Fruit fly (Drosophila melanogaster): ENCODE data around the gene CG11262.
A peak's percentile ranks its signal among the peaks of the same experiment; 100 is the strongest.

The CG11262 gene

DNA sequence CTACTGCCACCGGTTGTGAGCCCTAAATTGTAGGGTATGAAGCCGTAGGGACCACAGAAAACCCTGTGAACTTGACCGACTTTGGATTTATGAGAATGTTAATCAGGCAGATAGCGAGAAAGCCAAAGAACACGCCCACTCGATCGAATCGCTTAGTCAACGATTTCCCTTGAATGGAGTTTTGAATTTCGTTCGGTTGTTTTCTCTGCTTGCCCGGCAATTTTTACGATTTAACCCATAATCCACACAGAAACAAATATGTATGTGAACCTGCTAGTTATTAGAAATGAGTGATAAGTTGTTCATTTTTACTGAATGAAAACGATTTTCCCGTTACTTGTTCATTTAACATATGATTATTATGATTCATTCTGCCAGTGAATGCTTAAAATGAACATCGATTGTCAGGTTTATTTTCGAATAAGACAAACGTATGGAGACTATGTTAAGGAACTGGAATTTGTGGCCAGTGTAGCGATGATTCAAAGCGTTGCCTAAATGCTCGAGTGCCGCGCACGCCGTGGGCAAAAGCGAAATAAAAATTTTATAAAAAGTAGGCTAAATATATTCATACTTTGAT, 35.2 kb downstream of the CG11262 start (continued):
- TF ChIP-seq dpn (GFP tag; optimal IDR thresholded peaks at IDR 0.05), result peak in 1 of 2 experiments; percentile 2
- TF ChIP-seq Rx (GFP tag; IDR thresholded peaks at IDR 0.05), result no peak
- no peak for TF ChIP-seq CG11696 (GFP tag; IDR thresholded peaks at IDR 0.05)
- 0 out of 2 replicates have a peak, but pooled peaks have one; percentile 26 for TF ChIP-seq Oaz (GFP tag; IDR thresholded peaks at IDR 0.05)
- TF ChIP-seq Oli (tag; optimal IDR thresholded peaks at IDR 0.05), result peak; percentile 47
- no peak for TF ChIP-seq nau (GFP tag; optimal IDR thresholded peaks at IDR 0.05)
- TF ChIP-seq lmd (GFP tag; IDR thresholded peaks at IDR 0.05), result peak; percentile 31; the same call in 1 of the 2 replicates
- no peak for TF ChIP-seq fd102C (GFP tag; optimal IDR thresholded peaks at IDR 0.05)
- peak; percentile 20 for TF ChIP-seq sd (tag; optimal IDR thresholded peaks at IDR 0.05)
- no peak for TF ChIP-seq lola (GFP tag; optimal IDR thresholded peaks at IDR 0.05)
- TF ChIP-seq zfh2 (GFP tag; optimal IDR thresholded peaks at IDR 0.05), result no peak
- TF ChIP-seq Neu2 (GFP tag; optimal IDR thresholded peaks at IDR 0.05; ENCODE audit: borderline replicate concordance), result no peak
- TF ChIP-seq bcd (GFP tag; optimal IDR thresholded peaks at IDR 0.05), result no peak
- TF ChIP-seq Bdp1 (GFP tag; optimal IDR thresholded peaks at IDR 0.05), result no peak
- TF ChIP-seq so (GFP tag; IDR thresholded peaks at IDR 0.05), result 0 out of 3 replicates have a peak, but pooled peaks have one; percentile 17
- peak; percentile 0 for TF ChIP-seq ind (GFP tag; optimal IDR thresholded peaks at IDR 0.05)
- TF ChIP-seq Doc2 (GFP tag; IDR thresholded peaks at IDR 0.05), result no peak
- no peak for TF ChIP-seq vvl (GFP tag; IDR thresholded peaks at IDR 0.05)
- peak; percentile 1 for TF ChIP-seq Ssrp (tag; optimal IDR thresholded peaks at IDR 0.05)
- TF ChIP-seq Sox102F (GFP tag; optimal IDR thresholded peaks at IDR 0.05), result peak; percentile 56
- TF ChIP-seq CG31224 (GFP tag; IDR thresholded peaks at IDR 0.05), result peak; percentile 6; the same call in 1 of the 2 replicates
- TF ChIP-seq CG17359 (tag; optimal IDR thresholded peaks at IDR 0.05), result no peak
- TF ChIP-seq Rfx (GFP tag; IDR thresholded peaks at IDR 0.05), result peak; percentile 22; the same call in 1 of the 2 replicates
- TF ChIP-seq Optix (GFP tag; IDR thresholded peaks at IDR 0.05), result no peak
- no peak for TF ChIP-seq CG8765 (GFP tag; IDR thresholded peaks at IDR 0.05)
- TF ChIP-seq CoRest (tag; optimal IDR thresholded peaks at IDR 0.05), result peak; percentile 47
- no peak for TF ChIP-seq ham (GFP tag; IDR thresholded peaks at IDR 0.05)
- peak; percentile 11 for TF ChIP-seq az2 (GFP tag; optimal IDR thresholded peaks at IDR 0.05)
- peak in 1 of 2 experiments; percentile 43 for TF ChIP-seq bsh (GFP tag; optimal IDR thresholded peaks at IDR 0.05)
- no peak for TF ChIP-seq CG34422 (GFP tag; IDR thresholded peaks at IDR 0.05)
- TF ChIP-seq CG10431 (GFP tag; optimal IDR thresholded peaks at IDR 0.05), result no peak
- TF ChIP-seq CG3838 (GFP tag; optimal IDR thresholded peaks at IDR 0.05), result no peak
- TF ChIP-seq NfI (GFP tag; optimal IDR thresholded peaks at IDR 0.05), result peak; percentile 7

DNA sequence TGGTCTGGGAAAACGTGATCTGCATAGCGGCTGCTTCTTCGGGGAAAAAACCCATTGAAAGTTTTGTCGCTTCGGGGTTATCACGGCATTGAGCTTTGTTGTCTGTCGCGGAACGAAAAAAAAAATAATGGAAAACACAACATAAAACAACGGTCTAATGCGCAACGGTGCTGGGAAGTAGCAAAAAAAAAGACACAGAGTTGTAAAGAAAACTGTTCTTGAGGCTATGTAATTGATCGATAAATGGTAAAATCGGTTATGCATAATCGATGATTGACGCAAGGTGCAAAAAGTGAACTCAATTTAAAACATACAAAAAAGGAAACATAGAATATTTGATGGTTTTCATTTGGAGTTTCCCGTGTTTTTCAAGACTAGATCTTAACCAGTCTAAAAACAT, 36.4 kb downstream of the CG11262 start:
- TF ChIP-seq nom (GFP tag; optimal IDR thresholded peaks at IDR 0.05) (no peak), lov (optimal IDR thresholded peaks at IDR 0.05) (no peak), lov (GFP tag; IDR thresholded peaks at IDR 0.05) (no peak), CG4820 (GFP tag; optimal IDR thresholded peaks at IDR 0.05) (no peak), CG2116 (GFP tag; optimal IDR thresholded peaks at IDR 0.05) (peak; percentile 79), CG10366 (GFP tag; IDR thresholded peaks at IDR 0.05) (no peak), CG11456 (GFP tag; IDR thresholded peaks at IDR 0.05) (no peak), CG17912 (GFP tag; optimal IDR thresholded peaks at IDR 0.05) (no peak), stwl (tag; optimal IDR thresholded peaks at IDR 0.05) (peak; percentile 84), sqz (GFP tag; optimal IDR thresholded peaks at IDR 0.05) (peak; percentile 16)

All from whole organism, embryonic.